Fruit fly (Drosophila melanogaster) whole organism: ENCODE data around the gene CG3176.

ENCODE experiments used
- CG8478 ChIP-seq: fragments of >200 bp; optimal IDR thresholded peaks from 2 replicates; lab custom pipeline; 2018; ENCODE audit warnings: inconsistent platforms
- EcR ChIP-seq, 2 experiments: fragments of >200 bp; optimal IDR thresholded peaks; 2 replicates each; lab custom pipeline; 2017; ENCODE audit warnings: missing biosample characterization in 2 of 2, missing genetic modification characterization in 2 of 2, missing genetic modification reagents in 2 of 2
- pan ChIP-seq: fragments of >200 bp; optimal IDR thresholded peaks from 2 replicates; lab custom pipeline; 2017
- psq ChIP-seq: fragments of >200 bp; optimal IDR thresholded peaks from 2 replicates; lab custom pipeline; 2017

dm6 chrX:496326-496725 lies 14.7 kb downstream of the CG3176 start, which contains the start of gene svr:
- TF ChIP-seq psq (no peak), pan (lab: Kevin White, UChicago) (no peak), EcR (GFP tag; optimal IDR thresholded peaks at IDR 0.05; lab: Kevin White, UChicago) (no peak), CG8478 (lab: Kevin White, UChicago) (no peak)
